Worm (Caenorhabditis elegans) whole organism, L2 larva: ENCODE data around the gene clec-162.

Experiments used
- R02D3.7 ChIP-seq: fragments of 150-350 bp; optimal IDR thresholded peaks from 2 replicates; lab custom pipeline; 2014; ENCODE audit warnings: missing biosample characterization, missing genetic modification characterization
- egl-27 ChIP-seq: sonication (generic microtip); optimal IDR thresholded peaks from 3 replicates; lab custom pipeline; 2017; ENCODE audit warnings: missing biosample characterization, missing genetic modification reagents, missing genetic modification characterization
- lin-11 ChIP-seq: fragments of 150-350 bp; sonication (generic microtip); optimal IDR thresholded peaks from 2 replicates; lab custom pipeline; 2014; ENCODE audit warnings: missing biosample characterization, missing genetic modification characterization, inconsistent platforms, mixed read lengths

DNA sequence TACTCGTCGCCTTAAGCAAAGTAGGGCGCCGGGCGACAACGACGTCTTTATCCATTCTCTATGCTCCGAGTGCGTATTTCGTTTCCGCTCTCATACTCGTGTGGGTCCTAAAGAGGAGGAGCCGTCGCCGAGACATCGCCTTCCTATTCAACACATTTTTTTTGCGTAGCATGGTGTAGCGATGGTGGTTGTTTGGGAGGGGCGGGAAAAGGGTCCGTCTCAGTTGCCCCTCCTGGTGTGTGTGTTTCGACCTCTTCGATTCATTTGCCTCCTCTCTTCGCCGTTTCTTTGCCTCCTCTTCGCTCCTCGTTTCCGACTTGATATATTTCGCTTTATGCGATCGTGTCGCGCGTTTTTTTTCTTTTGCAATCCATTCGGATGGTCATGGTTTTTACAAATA is 23.2 kb downstream of the clec-162 start:
- no peak for TF ChIP-seq lin-11 (tag; lab: Kevin White, UChicago)
- no peak for TF ChIP-seq egl-27 (tag; lab: Kevin White, UChicago)
- no peak for TF ChIP-seq R02D3.7 (tag; lab: Kevin White, UChicago)
